Worm (Caenorhabditis elegans): ENCODE data around the gene acs-20.

acs-20 gene

DNA sequence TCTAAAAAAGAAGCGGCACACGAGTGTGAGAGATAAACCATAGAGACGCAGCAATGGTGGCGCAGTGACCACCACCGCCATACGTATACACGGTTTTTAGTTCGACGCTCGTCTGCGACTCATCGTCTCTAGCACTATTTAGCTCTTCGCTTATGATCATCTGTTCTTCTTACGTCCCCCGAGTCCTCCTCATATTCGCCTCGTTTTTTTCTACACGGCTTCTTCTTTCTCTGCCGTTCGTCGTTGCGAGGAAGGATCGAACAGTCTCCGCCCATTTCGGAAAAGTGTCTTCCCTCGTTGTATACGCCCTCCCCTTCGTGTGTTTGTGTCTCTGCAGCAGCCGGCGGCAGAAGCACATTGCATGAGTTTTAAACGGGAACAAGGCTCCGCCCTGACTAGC, 33.5 kb downstream of the acs-20 start:
- TF ChIP-seq unc-62 (GFP tag; optimal IDR thresholded peaks at IDR 0.05), result no peak

DNA sequence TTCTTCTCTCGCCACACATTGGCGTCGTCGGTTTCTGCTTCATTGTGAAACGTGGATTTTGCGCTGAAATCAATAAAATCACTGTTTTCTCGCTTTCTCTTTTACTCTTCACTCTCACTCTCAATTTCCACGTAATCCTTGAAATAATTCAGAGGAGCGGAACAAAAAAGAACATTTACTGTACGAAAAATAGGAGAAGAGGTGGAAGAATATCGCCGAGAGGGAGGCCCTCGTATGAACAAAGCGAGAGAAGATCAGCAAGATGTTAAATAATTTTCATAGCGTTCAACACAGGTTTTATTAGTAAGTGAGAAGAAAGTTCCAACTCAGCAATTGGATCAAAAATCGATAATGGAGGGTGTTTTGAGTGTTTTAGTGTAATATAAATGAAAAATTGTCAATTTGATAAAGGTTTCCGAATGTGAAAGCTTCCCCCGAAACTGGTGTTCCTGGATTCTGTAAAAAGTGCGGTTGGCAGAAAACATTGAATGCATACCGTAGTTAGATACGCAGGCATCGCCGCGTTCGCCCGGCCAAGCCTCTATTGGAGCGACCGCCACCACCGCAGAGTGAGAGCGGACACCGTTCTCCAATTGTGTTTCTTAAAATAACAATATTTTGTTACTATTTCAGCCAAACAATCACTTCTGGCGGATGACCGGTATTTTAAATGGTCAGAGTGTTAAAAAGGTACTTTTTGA, 37.0 kb downstream of the acs-20 start, which contains the start of the genes ccr-4 and ZC518.8:
TSS of gene ccr-4 (plus strand) at position 151 of the 701 bp plus-strand sequence.
TSS of gene ZC518.8 (minus strand) at position 517 of the 701 bp plus-strand sequence.
- TF ChIP-seq unc-62 (GFP tag; optimal IDR thresholded peaks at IDR 0.05), result no peak

- no peak for TF ChIP-seq unc-62 (GFP tag; optimal IDR thresholded peaks at IDR 0.05)
These were observed 37.7 kb downstream of the acs-20 start, which contains the start of gene sec-24.2 for ce11 chrIV:12360742-12361195. TSS of gene sec-24.2 (minus strand) at chrIV:12360792.

DNA sequence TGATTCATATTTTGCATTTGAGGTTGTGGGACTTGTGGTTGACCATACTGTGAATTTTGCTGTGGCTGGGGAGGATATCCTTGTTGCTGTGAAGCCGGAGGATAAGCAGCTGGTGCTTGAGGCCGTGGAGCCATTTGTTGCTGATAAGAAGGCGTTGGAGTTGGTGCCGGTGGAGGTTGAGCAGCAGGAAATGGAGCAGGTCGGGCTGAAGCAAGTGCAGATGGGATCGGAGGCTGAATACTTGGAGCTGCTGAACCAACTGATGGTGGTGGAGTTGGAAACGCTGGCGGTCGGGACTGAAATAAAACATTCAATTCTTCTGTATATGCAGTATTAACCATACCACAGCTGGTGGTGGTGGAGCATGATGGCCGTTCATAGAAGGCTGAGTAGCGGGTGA, 38.5 kb downstream of the acs-20 start:
- no peak for TF ChIP-seq unc-62 (GFP tag; optimal IDR thresholded peaks at IDR 0.05)

DNA sequence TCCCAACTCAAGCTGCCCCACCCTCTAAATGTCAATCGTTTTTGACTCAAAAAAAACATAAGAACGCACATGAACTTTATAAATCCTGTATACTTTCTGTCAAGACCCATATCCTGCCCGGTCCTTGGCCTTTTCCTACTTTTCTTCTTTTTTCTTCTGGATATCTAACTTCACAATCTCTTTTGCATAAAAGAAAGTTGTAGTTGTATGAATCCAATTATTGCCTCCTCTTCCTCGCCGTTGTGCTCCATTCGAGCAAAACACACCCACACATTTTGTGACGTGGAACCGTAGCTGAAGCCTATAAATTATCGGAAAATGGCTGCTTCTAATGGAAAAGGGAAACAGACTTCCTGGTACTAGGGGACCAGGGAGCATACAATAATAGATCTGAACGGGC, 48.3 kb downstream of the acs-20 start:
- no peak for TF ChIP-seq unc-62 (GFP tag; optimal IDR thresholded peaks at IDR 0.05)

DNA sequence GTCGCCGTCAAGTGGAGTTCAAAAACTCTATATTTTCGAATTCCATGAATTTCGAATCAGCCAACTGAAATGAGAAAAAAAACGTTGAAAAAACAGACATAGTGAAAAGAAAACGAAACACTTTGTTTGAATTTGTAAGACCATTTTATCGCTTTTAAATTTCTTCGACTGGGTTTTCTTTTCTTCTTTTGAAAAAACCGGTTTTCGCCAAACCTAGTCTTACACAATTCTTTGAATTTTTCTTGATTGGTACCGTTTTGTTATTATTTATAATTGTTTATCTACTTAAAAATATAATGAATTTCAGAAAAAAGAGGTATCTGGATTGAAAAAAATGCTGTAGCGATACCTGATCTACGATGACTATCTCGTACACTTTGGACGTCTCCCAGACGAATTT, 48.9 kb downstream of the acs-20 start, which contains the start of gene best-22:
TSS of gene best-22 (plus strand) at position 301 of the 400 bp plus-strand sequence.
- TF ChIP-seq unc-62 (GFP tag; optimal IDR thresholded peaks at IDR 0.05), result no peak

All from whole organism, dauer.